Worm (Caenorhabditis elegans) whole organism, L1 larva: ENCODE results near the gene glb-15.

Source experiments
- C34B4.2 ChIP-seq: sonication (generic microtip); optimal IDR thresholded peaks from 2 replicates; lab custom pipeline; 2017; ENCODE audit warnings: mild to moderate bottlenecking, missing genetic modification characterization, missing compliant biosample characterization
- F16B12.6 ChIP-seq: fragments of 150-350 bp; optimal IDR thresholded peaks from 2 replicates; lab custom pipeline; 2014; ENCODE audit warnings: missing biosample characterization, missing genetic modification characterization
- alr-1 ChIP-seq: fragments of 200-800 bp; sonication (Bioruptor generic); optimal IDR thresholded peaks from 2 replicates; lab custom pipeline; 2018; ENCODE audit warnings: borderline replicate concordance, mild to moderate bottlenecking, missing genetic modification characterization, missing compliant biosample characterization
- ama-1 ChIP-seq: fragments of 150-350 bp; optimal IDR thresholded peaks from 2 replicates; lab custom pipeline; 2014
- ces-1 ChIP-seq: fragments of 150-350 bp; optimal IDR thresholded peaks from 2 replicates; lab custom pipeline; 2014; ENCODE audit warnings: missing biosample characterization, missing genetic modification reagents, missing genetic modification characterization
- egl-27 ChIP-seq, 2 experiments: fragments of 150-350 bp in 1 of 2; sonication (generic microtip); optimal IDR thresholded peaks; 3 replicates each; lab custom pipeline; 2017 to 2018; ENCODE audit warnings: missing biosample characterization in 2 of 2, missing genetic modification characterization in 2 of 2, missing genetic modification reagents in 2 of 2
- lin-35 ChIP-seq, 2 experiments: fragments of 150-350 bp; optimal IDR thresholded peaks; 2 replicates each; lab custom pipeline; 2014; ENCODE audit warnings: missing biosample characterization in 2 of 2, missing genetic modification characterization in 2 of 2, missing genetic modification reagents in 2 of 2
- nhr-11 ChIP-seq: fragments of 150-350 bp; optimal IDR thresholded peaks from 2 replicates; lab custom pipeline; 2014; ENCODE audit warnings: missing biosample characterization, missing genetic modification characterization
- nhr-12 ChIP-seq: sonication (generic microtip); optimal IDR thresholded peaks from 2 replicates; lab custom pipeline; 2017; ENCODE audit warnings: missing biosample characterization, missing genetic modification characterization
- nhr-28 ChIP-seq: fragments of 150-350 bp; optimal IDR thresholded peaks from 2 replicates; lab custom pipeline; 2014; ENCODE audit warnings: missing biosample characterization, missing genetic modification characterization
- nhr-84 ChIP-seq: sonication (generic microtip); optimal IDR thresholded peaks from 2 replicates; lab custom pipeline; 2017; ENCODE audit warnings: missing biosample characterization, missing genetic modification characterization
- unc-62 ChIP-seq: fragments of 150-350 bp; optimal IDR thresholded peaks from 2 replicates; lab custom pipeline; 2014; ENCODE audit warnings: missing biosample characterization, missing genetic modification reagents, missing genetic modification characterization
- unc-86 ChIP-seq: sonication (generic microtip); optimal IDR thresholded peaks from 2 replicates; lab custom pipeline; 2016; ENCODE audit warnings: missing genetic modification characterization, missing compliant biosample characterization
- ztf-11 ChIP-seq, 2 experiments: sonication (generic microtip); optimal IDR thresholded peaks; 2 replicates each; lab custom pipeline; 2016 to 2017; ENCODE audit warnings: missing genetic modification characterization in 2 of 2, missing biosample characterization in 1 of 2, missing compliant biosample characterization in 1 of 2

DNA sequence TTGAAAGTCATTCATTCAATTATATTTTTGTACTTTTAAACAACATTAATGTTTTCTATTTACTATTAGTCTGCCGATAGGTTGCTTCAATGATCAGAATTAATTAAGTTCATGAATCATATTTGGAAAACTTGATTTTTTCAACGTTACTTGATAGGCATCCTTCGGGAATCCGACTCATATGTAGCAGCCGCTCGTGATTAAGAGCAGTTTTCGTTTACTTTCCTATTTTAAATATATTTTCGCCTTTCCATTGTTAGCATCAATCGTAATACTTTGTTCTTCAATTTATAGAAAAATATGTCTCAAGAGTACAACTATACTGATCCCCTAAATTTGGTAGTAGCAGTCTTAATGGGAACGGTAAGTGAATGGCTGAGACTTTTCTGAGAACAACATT is 37.2 kb downstream of the glb-15 start, which contains the start of gene srx-90:
- TF ChIP-seq nhr-84 (tag; lab: Kevin White, UChicago) (no peak), egl-27 (tag; optimal IDR thresholded peaks at IDR 0.05; lab: Kevin White, UChicago) (no peak), nhr-12 (tag; lab: Kevin White, UChicago) (no peak), unc-86 (tag; lab: Kevin White, UChicago) (no peak), ztf-11 (tag; optimal IDR thresholded peaks at IDR 0.05; lab: Kevin White, UChicago) (no peak), C34B4.2 (tag; lab: Kevin White, UChicago) (no peak), unc-62 (GFP tag; lab: Kevin White, UChicago) (no peak), alr-1 (tag; lab: Kevin White, UChicago) (no peak), ama-1 (lab: Kevin White, UChicago) (no peak), lin-35 (GFP tag; optimal IDR thresholded peaks at IDR 0.05; lab: Kevin White, UChicago) (no peak), nhr-28 (tag; lab: Kevin White, UChicago) (no peak), F16B12.6 (no peak), nhr-11 (tag; lab: Kevin White, UChicago) (no peak), ces-1 (no peak)
